Fruit fly (Drosophila melanogaster): ENCODE data around the gene Fum3.

DNA sequence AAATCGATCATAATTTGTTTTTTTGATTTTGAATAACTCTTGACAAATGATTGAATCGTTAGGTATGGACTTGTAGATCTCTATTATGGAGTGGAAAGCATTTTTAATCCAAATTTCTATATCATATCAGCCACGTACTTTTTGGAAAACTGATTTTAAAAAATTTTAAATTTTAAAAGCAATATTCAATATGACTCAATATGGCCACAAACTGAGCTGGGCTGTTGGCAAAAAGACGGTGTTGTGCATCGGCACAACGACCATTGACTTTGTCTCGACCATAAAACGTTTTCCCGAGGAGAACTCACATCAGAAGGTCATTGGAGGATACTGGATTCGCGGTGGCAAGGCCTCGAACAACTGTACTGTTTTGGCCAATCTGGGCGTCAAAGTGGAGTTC, 7.3 kb downstream of the Fum3 start, which contains the start of the genes CG12289 and CG7551:
- no peak for TF ChIP-seq BEAF-32 (GFP tag; optimal IDR thresholded peaks at IDR 0.05)
- TF ChIP-seq hbn (GFP tag; IDR thresholded peaks at IDR 0.05; ENCODE audit: partially characterized antibody): no peak
- no peak for TF ChIP-seq CG11398 (GFP tag; optimal IDR thresholded peaks at IDR 0.05)

All from whole organism, embryonic.